Worm (Caenorhabditis elegans) whole organism, L3 larva: ENCODE results near the gene frpr-1.

ENCODE experiments used
- R02D3.7 ChIP-seq: fragments of 150-350 bp; optimal IDR thresholded peaks from 2 replicates; lab custom pipeline; 2014; ENCODE audit warnings: missing biosample characterization, missing genetic modification characterization
- ZK546.5 ChIP-seq: sonication (generic microtip); optimal IDR thresholded peaks from 2 replicates; lab custom pipeline; 2017; ENCODE audit warnings: missing biosample characterization, missing genetic modification characterization
- aly-2 ChIP-seq: fragments of 150-350 bp; optimal IDR thresholded peaks from 2 replicates; lab custom pipeline; 2014; ENCODE audit warnings: missing biosample characterization, missing genetic modification characterization
- ceh-16 ChIP-seq: sonication (generic microtip); optimal IDR thresholded peaks from 2 replicates; lab custom pipeline; 2017; ENCODE audit warnings: missing biosample characterization, missing genetic modification characterization
- ceh-28 ChIP-seq: fragments of 150-350 bp; optimal IDR thresholded peaks from 2 replicates; lab custom pipeline; 2014; ENCODE audit warnings: missing biosample characterization, missing genetic modification reagents, missing genetic modification characterization
- ceh-82 ChIP-seq: fragments of 150-350 bp; optimal IDR thresholded peaks from 2 replicates; lab custom pipeline; 2014; ENCODE audit warnings: missing biosample characterization, missing genetic modification characterization
- daf-12 ChIP-seq: fragments of 150-350 bp; optimal IDR thresholded peaks from 2 replicates; lab custom pipeline; 2014; ENCODE audit warnings: missing biosample characterization, missing genetic modification reagents, missing genetic modification characterization
- egl-27 ChIP-seq: sonication (generic microtip); optimal IDR thresholded peaks from 4 replicates; lab custom pipeline; 2017; ENCODE audit warnings: missing biosample characterization, missing genetic modification reagents, missing genetic modification characterization
- egl-5 ChIP-seq: fragments of 150-350 bp; optimal IDR thresholded peaks from 2 replicates; lab custom pipeline; 2017; ENCODE audit warnings: missing biosample characterization, missing genetic modification reagents, missing genetic modification characterization, inconsistent platforms
- elt-2 ChIP-seq: sonication (generic microtip); optimal IDR thresholded peaks from 2 replicates; lab custom pipeline; 2016; ENCODE audit warnings: missing genetic modification reagents, mild to moderate bottlenecking, missing genetic modification characterization, missing compliant biosample characterization
- elt-3 ChIP-seq, 3 experiments: fragments of 150-350 bp in 1 of 3; sonication (generic microtip) in 2 of 3; optimal IDR thresholded peaks; 2 replicates in 2 of 3; 4 replicates in 1 of 3; lab custom pipeline; 2014 to 2017; ENCODE audit warnings: missing biosample characterization in 3 of 3, missing genetic modification characterization in 3 of 3
- eor-1 ChIP-seq, 2 experiments: fragments of 150-350 bp; optimal IDR thresholded peaks; 2 replicates each; lab custom pipeline; 2014 to 2018; ENCODE audit warnings: missing biosample characterization in 2 of 2, missing genetic modification characterization in 2 of 2
- fkh-10 ChIP-seq: sonication (generic microtip); optimal IDR thresholded peaks from 2 replicates; lab custom pipeline; 2017; ENCODE audit warnings: missing biosample characterization, missing genetic modification reagents, missing genetic modification characterization
- hmg-11 ChIP-seq: sonication (generic microtip); optimal IDR thresholded peaks from 2 replicates; lab custom pipeline; 2016; ENCODE audit warnings: missing genetic modification characterization, missing compliant biosample characterization
- jun-1 ChIP-seq: fragments of 150-350 bp; optimal IDR thresholded peaks from 2 replicates; lab custom pipeline; 2014; ENCODE audit warnings: missing biosample characterization, missing genetic modification reagents, missing genetic modification characterization
- lin-15B ChIP-seq: fragments of 150-350 bp; optimal IDR thresholded peaks from 2 replicates; lab custom pipeline; 2014; ENCODE audit warnings: missing biosample characterization, missing genetic modification characterization
- lin-39 ChIP-seq: fragments of 150-350 bp; optimal IDR thresholded peaks from 2 replicates; lab custom pipeline; 2018; ENCODE audit warnings: missing biosample characterization, missing genetic modification reagents, missing genetic modification characterization
- lsy-12 ChIP-seq: sonication (generic microtip); optimal IDR thresholded peaks from 2 replicates; lab custom pipeline; 2016; ENCODE audit warnings: mild to moderate bottlenecking, missing genetic modification characterization, missing compliant biosample characterization
- mml-1 ChIP-seq: fragments of 150-350 bp; sonication (generic microtip); optimal IDR thresholded peaks from 3 replicates; lab custom pipeline; 2014; ENCODE audit warnings: missing biosample characterization, missing genetic modification characterization
- nfya-1 ChIP-seq: sonication (generic microtip); optimal IDR thresholded peaks from 2 replicates; lab custom pipeline; 2017; ENCODE audit warnings: missing genetic modification characterization, mild to moderate bottlenecking, missing compliant biosample characterization, antibody characterized with exemption, moderate library complexity; ENCODE audit not compliant: insufficient read depth
- nhr-12 ChIP-seq: fragments of 150-350 bp; optimal IDR thresholded peaks from 2 replicates; lab custom pipeline; 2014; ENCODE audit warnings: missing biosample characterization, missing genetic modification characterization
- nhr-23 ChIP-seq: fragments of 150-350 bp; optimal IDR thresholded peaks from 2 replicates; lab custom pipeline; 2014; ENCODE audit warnings: missing biosample characterization, missing genetic modification reagents, missing genetic modification characterization
- nhr-237 ChIP-seq: fragments of 150-350 bp; optimal IDR thresholded peaks from 2 replicates; lab custom pipeline; 2014; ENCODE audit warnings: missing biosample characterization, missing genetic modification characterization
- nhr-43 ChIP-seq: sonication (generic microtip); optimal IDR thresholded peaks from 2 replicates; lab custom pipeline; 2016; ENCODE audit warnings: mild to moderate bottlenecking, missing genetic modification characterization, missing compliant biosample characterization; ENCODE audit not compliant: poor library complexity, severe bottlenecking
- nhr-76 ChIP-seq: fragments of 150-350 bp; sonication (generic microtip); optimal IDR thresholded peaks from 5 replicates; lab custom pipeline; 2014; ENCODE audit warnings: missing biosample characterization, missing genetic modification characterization
- pha-4 ChIP-seq: fragments of 150-350 bp; optimal IDR thresholded peaks from 2 replicates; lab custom pipeline; 2014; ENCODE audit warnings: missing biosample characterization, missing genetic modification reagents, missing genetic modification characterization
- pqm-1 ChIP-seq: fragments of 150-350 bp; optimal IDR thresholded peaks from 2 replicates; lab custom pipeline; 2017; ENCODE audit warnings: missing biosample characterization, missing genetic modification characterization, inconsistent platforms
- skn-1 ChIP-seq: fragments of 150-350 bp; optimal IDR thresholded peaks from 2 replicates; lab custom pipeline; 2014; ENCODE audit warnings: missing biosample characterization, missing genetic modification characterization
- tbx-2 ChIP-seq: sonication (generic microtip); optimal IDR thresholded peaks from 2 replicates; lab custom pipeline; 2016; ENCODE audit warnings: mild to moderate bottlenecking, missing genetic modification characterization, missing compliant biosample characterization
- unc-62 ChIP-seq: fragments of 150-350 bp; sonication (generic microtip); optimal IDR thresholded peaks from 4 replicates; lab custom pipeline; 2014; ENCODE audit warnings: missing biosample characterization, missing genetic modification reagents, missing genetic modification characterization
- ztf-11 ChIP-seq: fragments of 150-350 bp; optimal IDR thresholded peaks from 2 replicates; lab custom pipeline; 2014; ENCODE audit warnings: missing biosample characterization, missing genetic modification characterization

The frpr-1 gene

ce11 chrX:8155969-8156368 is 26.5 kb upstream of the frpr-1 start:
- no peak for TF ChIP-seq daf-12 (tag; lab: Kevin White, UChicago)
- TF ChIP-seq egl-5 (tag; lab: Kevin White, UChicago), result no peak
- no peak for TF ChIP-seq lin-15B
- no peak for TF ChIP-seq skn-1 (tag; lab: Kevin White, UChicago)
- TF ChIP-seq lsy-12, result no peak
- no peak for TF ChIP-seq fkh-10 (GFP tag; lab: Kevin White, UChicago)
- peak; percentile 51 for TF ChIP-seq nhr-43

- peak; percentile 11 for TF ChIP-seq lin-39
- peak; percentile 32 for TF ChIP-seq nfya-1
- TF ChIP-seq nhr-23 (tag; lab: Kevin White, UChicago), result peak; percentile 20
- TF ChIP-seq elt-2 (tag; lab: Kevin White, UChicago), result peak; percentile 12
- TF ChIP-seq pha-4 (tag; lab: Kevin White, UChicago), result peak; percentile 49
- TF ChIP-seq lin-15B, result peak; percentile 1
These were observed 26.0 kb upstream of the frpr-1 start for ce11 chrX:8155447-8155877.

- peak; percentile 32 for TF ChIP-seq elt-2 (tag; lab: Kevin White, UChicago)
- peak; percentile 35 for TF ChIP-seq hmg-11 (tag; lab: Kevin White, UChicago)
- peak; percentile 5 for TF ChIP-seq pha-4 (tag; lab: Kevin White, UChicago)
- TF ChIP-seq pqm-1, result peak; percentile 36
- TF ChIP-seq nhr-43, result peak; percentile 11
- peak; percentile 7 for TF ChIP-seq nfya-1
- peak; percentile 1 for TF ChIP-seq ceh-28 (tag; lab: Kevin White, UChicago)
These were observed 25.0 kb upstream of the frpr-1 start for ce11 chrX:8154374-8154836.

ce11 chrX:8152560-8153043 is 23.2 kb upstream of the frpr-1 start:
- peak; percentile 2 for TF ChIP-seq elt-2 (tag; lab: Kevin White, UChicago)
- TF ChIP-seq, all 47 proteins: peak for 1; not testable (repeated sequence) for 46

- TF ChIP-seq tbx-2 (tag; lab: Kevin White, UChicago) (no peak), eor-1 (tag; optimal IDR thresholded peaks at IDR 0.05; lab: Kevin White, UChicago) (no peak), nhr-237 (tag; lab: Kevin White, UChicago) (no peak), ZK546.5 (tag; lab: Kevin White, UChicago) (no peak), nhr-12 (tag; lab: Kevin White, UChicago) (no peak), lsy-12 (no peak), jun-1 (tag; lab: Kevin White, UChicago) (no peak), ceh-16 (tag; lab: Kevin White, UChicago) (no peak), ztf-11 (tag; lab: Kevin White, UChicago) (no peak)
These were observed 22.0 kb upstream of the frpr-1 start for ce11 chrX:8151409-8151808.

ce11 chrX:8150621-8151020 is 21.2 kb upstream of the frpr-1 start, which contains the start of gene F22F1.2:
Gene F22F1.2, minus strand, starts transcription at chrX:8150721.
- TF ChIP-seq ztf-11 (tag; lab: Kevin White, UChicago) (no peak), nhr-12 (tag; lab: Kevin White, UChicago) (no peak), aly-2 (tag; lab: Kevin White, UChicago) (no peak)

- TF ChIP-seq elt-2 (tag; lab: Kevin White, UChicago) (peak; percentile 4), mml-1 (tag; lab: Kevin White, UChicago) (no peak), fkh-10 (GFP tag; lab: Kevin White, UChicago) (no peak), lin-39 (no peak), ZK546.5 (tag; lab: Kevin White, UChicago) (no peak), ceh-82 (no peak)
- TF ChIP-seq, all 47 proteins: peak for 1
These were observed 19.6 kb upstream of the frpr-1 start for ce11 chrX:8148993-8149392.

ce11 chrX:8147398-8147797 is 18.0 kb upstream of the frpr-1 start, which contains the start of gene C02B8.1:
Gene C02B8.1, plus strand, starts transcription at chrX:8147698.
- TF ChIP-seq mml-1 (tag; lab: Kevin White, UChicago) (no peak), ceh-16 (tag; lab: Kevin White, UChicago) (no peak), R02D3.7 (tag; lab: Kevin White, UChicago) (no peak), fkh-10 (GFP tag; lab: Kevin White, UChicago) (no peak), unc-62 (no peak), egl-27 (tag; lab: Kevin White, UChicago) (no peak), egl-5 (tag; lab: Kevin White, UChicago) (no peak), ztf-11 (tag; lab: Kevin White, UChicago) (no peak), skn-1 (tag; lab: Kevin White, UChicago) (no peak), lsy-12 (no peak), elt-3 (tag; optimal IDR thresholded peaks at IDR 0.05; lab: Kevin White, UChicago) (no peak), nhr-12 (tag; lab: Kevin White, UChicago) (no peak), nhr-76 (tag; lab: Kevin White, UChicago) (no peak), tbx-2 (tag; lab: Kevin White, UChicago) (no peak), daf-12 (tag; lab: Kevin White, UChicago) (no peak)
